Worm (Caenorhabditis elegans): ENCODE measurements around the gene ztf-16.

DNA sequence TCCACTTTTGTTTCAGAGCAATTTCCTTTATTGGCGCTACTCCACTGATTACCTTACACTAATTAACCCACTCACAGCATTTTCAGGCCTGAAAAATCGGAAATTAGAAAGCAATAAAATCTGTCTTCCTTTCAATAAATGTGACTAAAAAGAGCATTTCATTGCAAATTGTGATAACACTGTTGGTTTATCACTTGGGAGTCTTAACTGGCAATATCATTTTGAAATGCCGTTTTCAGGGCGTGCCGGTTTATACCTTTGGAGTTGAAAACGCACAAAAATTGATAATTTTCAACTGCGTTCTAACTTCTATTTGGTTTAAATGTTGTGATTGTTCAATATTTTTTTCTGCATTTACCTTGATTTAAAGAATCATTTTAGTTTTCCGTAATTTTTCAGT lies 10.9 kb upstream of the ztf-16 start, which contains the start of gene R08E3.1:
- TF ChIP-seq R02D3.7 (tag; optimal IDR thresholded peaks at IDR 0.05) (no peak), nhr-11 (tag; optimal IDR thresholded peaks at IDR 0.05) (no peak)

All from whole organism, L2 larva.